Fruit fly (Drosophila melanogaster) whole organism, embryonic: Measurements from ENCODE around the gene NijB.

Experiments
- B-H1 ChIP-seq: fragments of 200-800 bp; sonication (Bioruptor generic); IDR thresholded peaks from 3 replicates; pipeline ENCODE4 v1.3.6; 2022; ENCODE audit warnings: missing biosample characterization, missing genetic modification characterization
- Blimp-1 ChIP-seq: fragments of 200-800 bp; sonication (Bioruptor generic); optimal IDR thresholded peaks from 3 replicates; lab custom pipeline; 2018; ENCODE audit warnings: missing biosample characterization, missing genetic modification characterization, mild to moderate bottlenecking, moderate library complexity, missing genetic modification reagents
- CG10147 ChIP-seq: fragments of 200-800 bp; sonication (Bioruptor generic); optimal IDR thresholded peaks from 2 replicates; lab custom pipeline; 2019; ENCODE audit warnings: missing biosample characterization, mild to moderate bottlenecking, missing genetic modification characterization, moderate library complexity
- CG10209 ChIP-seq: fragments of 200-800 bp; sonication (Bioruptor generic); optimal IDR thresholded peaks from 3 replicates; lab custom pipeline; 2017; ENCODE audit warnings: missing biosample characterization, mild to moderate bottlenecking, missing genetic modification characterization, missing genetic modification reagents
- CG14965 ChIP-seq: fragments of 200-800 bp; sonication (Bioruptor generic); optimal IDR thresholded peaks from 2 replicates; lab custom pipeline; 2016; ENCODE audit warnings: missing biosample characterization, missing genetic modification characterization, borderline replicate concordance
- CG2120 ChIP-seq: fragments of 200-800 bp; sonication (Bioruptor generic); optimal IDR thresholded peaks from 3 replicates; lab custom pipeline; 2016; ENCODE audit warnings: missing biosample characterization, missing genetic modification characterization
- CG2129 ChIP-seq: fragments of 200-800 bp; sonication (Bioruptor generic); IDR thresholded peaks from 2 replicates; pipeline ENCODE4 v1.3.6; 2022; ENCODE audit warnings: missing biosample characterization, missing genetic modification characterization; ENCODE audit not compliant: partially characterized antibody
- CG2875 ChIP-seq: fragments of 200-800 bp; sonication (Bioruptor generic); optimal IDR thresholded peaks from 2 replicates; lab custom pipeline; 2017; ENCODE audit warnings: missing biosample characterization, mild to moderate bottlenecking, missing genetic modification characterization, missing genetic modification reagents
- CG2889 ChIP-seq: fragments of 200-800 bp; sonication (Bioruptor generic); IDR thresholded peaks from 3 replicates; pipeline ENCODE4 v1.3.6; 2022; ENCODE audit warnings: missing biosample characterization, missing genetic modification characterization
- CG34422 ChIP-seq: fragments of 200-800 bp; sonication (Bioruptor generic); IDR thresholded peaks from 3 replicates; pipeline ENCODE4 v1.3.6; 2022; ENCODE audit warnings: missing biosample characterization, missing genetic modification characterization
- CG4360 ChIP-seq: fragments of 200-800 bp; sonication (Bioruptor generic); IDR thresholded peaks from 2 replicates; pipeline ENCODE4 v1.3.6; 2022; ENCODE audit warnings: missing biosample characterization, missing genetic modification characterization
- CG4820 ChIP-seq: fragments of 200-800 bp; sonication (Bioruptor generic); optimal IDR thresholded peaks from 3 replicates; lab custom pipeline; 2016; ENCODE audit warnings: missing biosample characterization, missing genetic modification characterization
- CG6765 ChIP-seq: fragments of 200-800 bp; sonication (Bioruptor generic); optimal IDR thresholded peaks from 3 replicates; lab custom pipeline; 2017; ENCODE audit warnings: missing biosample characterization, mild to moderate bottlenecking, missing genetic modification characterization
- CG6854 ChIP-seq: fragments of 200-800 bp; sonication (Bioruptor generic); optimal IDR thresholded peaks from 3 replicates; lab custom pipeline; 2017; ENCODE audit warnings: missing biosample characterization, mild to moderate bottlenecking, missing genetic modification characterization
- CoRest ChIP-seq: fragments of 200-800 bp; sonication (Bioruptor generic); optimal IDR thresholded peaks from 3 replicates; lab custom pipeline; 2018; ENCODE audit warnings: missing biosample characterization, mild to moderate bottlenecking, missing genetic modification characterization, moderate library complexity
- Ets97D ChIP-seq: fragments of 200-800 bp; sonication (Bioruptor generic); optimal IDR thresholded peaks from 3 replicates; lab custom pipeline; 2016; ENCODE audit warnings: missing biosample characterization, missing genetic modification characterization
- Fer1 ChIP-seq: fragments of 200-800 bp; sonication (Bioruptor generic); optimal IDR thresholded peaks from 2 replicates; lab custom pipeline; 2017; ENCODE audit warnings: missing biosample characterization, mild to moderate bottlenecking, missing genetic modification characterization
- Lhr ChIP-seq: fragments of 200-800 bp; sonication (Bioruptor generic); optimal IDR thresholded peaks from 3 replicates; lab custom pipeline; 2017; ENCODE audit warnings: mild to moderate bottlenecking, missing biosample characterization, missing genetic modification reagents, missing genetic modification characterization
- Nf-YA ChIP-seq: fragments of 200-800 bp; sonication (Bioruptor generic); IDR thresholded peaks from 2 replicates; pipeline ENCODE4 v1.3.6; 2022; ENCODE audit warnings: missing biosample characterization, missing genetic modification characterization
- Ravus ChIP-seq: fragments of 200-800 bp; sonication (Bioruptor generic); IDR thresholded peaks from 2 replicates; pipeline ENCODE4 v1.3.6; 2022; ENCODE audit warnings: missing biosample characterization, missing genetic modification characterization
- Scr ChIP-seq: fragments of 200-800 bp; sonication (Bioruptor generic); IDR thresholded peaks from 2 replicates; pipeline ENCODE4 v1.3.6; 2022; ENCODE audit warnings: missing biosample characterization, missing genetic modification characterization; ENCODE audit not compliant: partially characterized antibody
- Spps ChIP-seq: fragments of 200-800 bp; sonication (Bioruptor generic); optimal IDR thresholded peaks from 2 replicates; lab custom pipeline; 2018; ENCODE audit warnings: missing biosample characterization, mild to moderate bottlenecking, missing genetic modification characterization
- ara ChIP-seq: fragments of 200-800 bp; sonication (Bioruptor generic); IDR thresholded peaks from 2 replicates; pipeline ENCODE4 v1.3.6; 2022; ENCODE audit warnings: missing biosample characterization, missing genetic modification characterization
- br ChIP-seq: fragments of >200 bp; optimal IDR thresholded peaks from 2 replicates; lab custom pipeline; 2017
- bsh ChIP-seq, 2 experiments: fragments of 200-800 bp; sonication (Bioruptor generic); optimal IDR thresholded peaks; 2 replicates each; lab custom pipeline; 2017 to 2018; ENCODE audit warnings: mild to moderate bottlenecking in 2 of 2, missing biosample characterization in 2 of 2, missing genetic modification characterization in 2 of 2, moderate library complexity in 1 of 2
- btn ChIP-seq: fragments of 200-800 bp; sonication (Bioruptor generic); optimal IDR thresholded peaks from 2 replicates; lab custom pipeline; 2016; ENCODE audit warnings: missing biosample characterization, missing genetic modification characterization
- croc ChIP-seq: fragments of 200-800 bp; sonication (Bioruptor generic); conservative IDR thresholded peaks from 3 replicates; pipeline ENCODE4 v1.3.6; 2022; ENCODE audit warnings: missing biosample characterization, missing genetic modification characterization
- da ChIP-seq: fragments of 200-800 bp; sonication (Bioruptor generic); optimal IDR thresholded peaks from 2 replicates; lab custom pipeline; 2016; ENCODE audit warnings: missing biosample characterization, missing genetic modification characterization
- dan ChIP-seq: fragments of 200-800 bp; sonication (Bioruptor generic); IDR thresholded peaks from 2 replicates; pipeline ENCODE4 v1.3.6; 2022; ENCODE audit warnings: missing biosample characterization, missing genetic modification characterization
- fru ChIP-seq: fragments of >200 bp; optimal IDR thresholded peaks from 2 replicates; lab custom pipeline; 2017
- gfzf ChIP-seq: fragments of 200-800 bp; sonication (Bioruptor generic); optimal IDR thresholded peaks from 2 replicates; lab custom pipeline; 2016; ENCODE audit warnings: missing biosample characterization, mild to moderate bottlenecking, missing genetic modification characterization, moderate library complexity
- grau ChIP-seq: fragments of 200-800 bp; optimal IDR thresholded peaks from 3 replicates; lab custom pipeline; 2019; ENCODE audit warnings: missing biosample characterization, mild to moderate bottlenecking, missing genetic modification characterization, moderate library complexity
- h ChIP-seq: fragments of >200 bp; optimal IDR thresholded peaks from 2 replicates; lab custom pipeline; 2017
- hb ChIP-seq: fragments of 200-800 bp; sonication (Bioruptor generic); IDR thresholded peaks from 3 replicates; pipeline ENCODE4 v1.3.6; 2022; ENCODE audit warnings: missing biosample characterization, missing genetic modification characterization; ENCODE audit not compliant: partially characterized antibody
- kah ChIP-seq: fragments of 200-800 bp; sonication (Bioruptor generic); optimal IDR thresholded peaks from 2 replicates; lab custom pipeline; 2018; ENCODE audit warnings: missing biosample characterization, mild to moderate bottlenecking, missing genetic modification characterization
- lmd ChIP-seq: fragments of 200-800 bp; sonication (Bioruptor generic); IDR thresholded peaks from 2 replicates; pipeline ENCODE4 v1.3.6; 2022; ENCODE audit warnings: missing biosample characterization, missing genetic modification characterization
- nau ChIP-seq: fragments of 200-800 bp; sonication (Bioruptor generic); optimal IDR thresholded peaks from 3 replicates; lab custom pipeline; 2017; ENCODE audit warnings: missing biosample characterization, mild to moderate bottlenecking, missing genetic modification characterization, missing genetic modification reagents
- nmo ChIP-seq: fragments of 200-800 bp; sonication (Bioruptor generic); optimal IDR thresholded peaks from 2 replicates; lab custom pipeline; 2018; ENCODE audit warnings: missing biosample characterization, mild to moderate bottlenecking, missing genetic modification characterization, moderate library complexity
- org-1 ChIP-seq: fragments of 200-800 bp; sonication (Bioruptor generic); optimal IDR thresholded peaks from 2 replicates; lab custom pipeline; 2017; ENCODE audit warnings: missing biosample characterization, missing genetic modification characterization
- peb ChIP-seq: fragments of 200-800 bp; sonication (Bioruptor generic); IDR thresholded peaks from 2 replicates; pipeline ENCODE4 v1.3.6; 2022; ENCODE audit warnings: missing biosample characterization, missing genetic modification characterization
- repo ChIP-seq: fragments of 200-800 bp; sonication (Bioruptor generic); optimal IDR thresholded peaks from 2 replicates; lab custom pipeline; 2016; ENCODE audit warnings: missing biosample characterization, missing genetic modification characterization
- schlank ChIP-seq: fragments of 200-800 bp; sonication (Bioruptor generic); optimal IDR thresholded peaks from 2 replicates; lab custom pipeline; 2018; ENCODE audit warnings: missing biosample characterization, mild to moderate bottlenecking, missing genetic modification characterization
- slbo ChIP-seq: fragments of 200-800 bp; sonication (Bioruptor generic); IDR thresholded peaks from 2 replicates; pipeline ENCODE4 v1.3.6; 2022; ENCODE audit warnings: missing biosample characterization, missing genetic modification characterization
- slou ChIP-seq: fragments of 200-800 bp; sonication (Bioruptor generic); optimal IDR thresholded peaks from 3 replicates; lab custom pipeline; 2016; ENCODE audit warnings: missing biosample characterization, missing genetic modification characterization
- slp2 ChIP-seq: fragments of 200-800 bp; sonication (Bioruptor generic); optimal IDR thresholded peaks from 2 replicates; lab custom pipeline; 2016; ENCODE audit warnings: missing biosample characterization, missing genetic modification characterization
- sob ChIP-seq: fragments of 200-800 bp; sonication (Bioruptor generic); IDR thresholded peaks from 2 replicates; pipeline ENCODE4 v1.3.6; 2022; ENCODE audit warnings: missing biosample characterization, missing genetic modification characterization
- stwl ChIP-seq: fragments of 200-800 bp; sonication (Bioruptor generic); optimal IDR thresholded peaks from 3 replicates; lab custom pipeline; 2018; ENCODE audit warnings: missing biosample characterization, mild to moderate bottlenecking, missing genetic modification characterization, moderate library complexity
- sug ChIP-seq: fragments of 200-800 bp; optimal IDR thresholded peaks from 2 replicates; lab custom pipeline; 2019; ENCODE audit warnings: missing biosample characterization, mild to moderate bottlenecking, missing genetic modification characterization, moderate library complexity
- tap ChIP-seq: fragments of 200-800 bp; optimal IDR thresholded peaks from 3 replicates; lab custom pipeline; 2019; ENCODE audit warnings: missing biosample characterization, mild to moderate bottlenecking, missing genetic modification characterization, moderate library complexity
- toy ChIP-seq: fragments of 200-800 bp; sonication (Bioruptor generic); IDR thresholded peaks from 2 replicates; pipeline ENCODE4 v1.3.6; 2022; ENCODE audit warnings: missing biosample characterization, missing genetic modification characterization
- unc-4 ChIP-seq: fragments of 200-800 bp; sonication (Bioruptor generic); IDR thresholded peaks from 2 replicates; pipeline ENCODE4 v1.3.6; 2022; ENCODE audit warnings: missing biosample characterization, missing genetic modification characterization; ENCODE audit not compliant: partially characterized antibody
- vnd ChIP-seq: fragments of 200-800 bp; sonication (Bioruptor generic); IDR thresholded peaks from 3 replicates; pipeline ENCODE4 v1.3.6; 2022; ENCODE audit warnings: missing biosample characterization, missing genetic modification characterization; ENCODE audit not compliant: partially characterized antibody
- yki ChIP-seq: fragments of >200 bp; optimal IDR thresholded peaks from 3 replicates; lab custom pipeline; 2018

The NijB gene

dm6 chr3L:18901411-18901810, 9.2 kb downstream of the NijB start, which contains the start of the genes arx and CG6843 (continued):
- no peak for TF ChIP-seq slou
- TF ChIP-seq CG2129 (GFP tag; lab: Robert Waterston, UW): peak; percentile 81
- TF ChIP-seq CG34422 (GFP tag; lab: Robert Waterston, UW): peak; percentile 36; the same call in 1 of the 3 replicates
- no peak for TF ChIP-seq fru (lab: Kevin White, UChicago)
- TF ChIP-seq dan (GFP tag; lab: Robert Waterston, UW): no peak
- peak; percentile 79 for TF ChIP-seq hb
- TF ChIP-seq kah (GFP tag; lab: Kevin White, UChicago): no peak
- TF ChIP-seq CG14965 (GFP tag; lab: Kevin White, UChicago): no peak
- peak; percentile 88 for TF ChIP-seq vnd (GFP tag; lab: Robert Waterston, UW)
- TF ChIP-seq Blimp-1: no peak
- peak; percentile 14 for TF ChIP-seq CoRest
- TF ChIP-seq schlank: no peak
- no peak for TF ChIP-seq sob (GFP tag; lab: Robert Waterston, UW)
- TF ChIP-seq stwl (tag; lab: Kevin White, UChicago): peak; percentile 87
- no peak for TF ChIP-seq ara (GFP tag; lab: Robert Waterston, UW)
- TF ChIP-seq org-1 (GFP tag; lab: Kevin White, UChicago): no peak
- no peak for TF ChIP-seq repo (GFP tag; lab: Kevin White, UChicago)
- no peak for TF ChIP-seq Nf-YA (GFP tag; lab: Robert Waterston, UW)
- TF ChIP-seq CG2875 (GFP tag; lab: Kevin White, UChicago): no peak
- no peak for TF ChIP-seq CG4360 (GFP tag; lab: Robert Waterston, UW)
- TF ChIP-seq Lhr (GFP tag; lab: Kevin White, UChicago): no peak
- TF ChIP-seq CG4820: no peak
- peak; percentile 16 for TF ChIP-seq nmo (GFP tag; lab: Kevin White, UChicago)
- no peak for TF ChIP-seq da (GFP tag; lab: Kevin White, UChicago)
- no peak for TF ChIP-seq sug
- no peak for TF ChIP-seq nau (GFP tag; lab: Kevin White, UChicago)
- TF ChIP-seq CG10147 (GFP tag; lab: Kevin White, UChicago): no peak
- TF ChIP-seq B-H1: no peak
- TF ChIP-seq croc (GFP tag; lab: Robert Waterston, UW): no peak
- TF ChIP-seq slp2 (GFP tag; lab: Kevin White, UChicago): no peak
- peak; percentile 94 for TF ChIP-seq unc-4
- TF ChIP-seq bsh (GFP tag; optimal IDR thresholded peaks at IDR 0.05; lab: Kevin White, UChicago): no peak
- no peak for TF ChIP-seq Ravus (GFP tag; lab: Robert Waterston, UW)
- peak; percentile 3 for TF ChIP-seq grau
- no peak for TF ChIP-seq lmd (GFP tag; lab: Robert Waterston, UW)
- TF ChIP-seq br (lab: Kevin White, UChicago): no peak
- TF ChIP-seq CG6765 (GFP tag; lab: Kevin White, UChicago): no peak
- no peak for TF ChIP-seq h
- TF ChIP-seq CG2889: no peak
- no peak for TF ChIP-seq tap (tag; lab: Kevin White, UChicago)
- peak; percentile 55 for TF ChIP-seq Ets97D (GFP tag; lab: Kevin White, UChicago)
- no peak for TF ChIP-seq Spps (tag; lab: Kevin White, UChicago)
- no peak for TF ChIP-seq peb
- no peak for TF ChIP-seq CG10209 (GFP tag; lab: Kevin White, UChicago)
- TF ChIP-seq CG6854 (GFP tag; lab: Kevin White, UChicago): no peak
- peak; percentile 19 for TF ChIP-seq CG2120
- peak; percentile 92 for TF ChIP-seq Scr
- TF ChIP-seq btn (GFP tag; lab: Kevin White, UChicago): no peak
- no peak for TF ChIP-seq slbo (GFP tag; lab: Robert Waterston, UW)
- TF ChIP-seq toy (GFP tag; lab: Robert Waterston, UW): no peak
- no peak for TF ChIP-seq yki (lab: Kevin White, UChicago)
- TF ChIP-seq gfzf (GFP tag; lab: Kevin White, UChicago): peak; percentile 28
- TF ChIP-seq Fer1 (GFP tag; lab: Kevin White, UChicago): no peak
